Fruit fly (Drosophila melanogaster) S2 (cell line): ENCODE measurements around the gene betaggt-I.

Experiments used
- CG8478 ChIP-seq: fragments of >200 bp; optimal IDR thresholded peaks from 2 replicates; lab custom pipeline; 2018
- CTCF ChIP-seq, 2 experiments: fragments of >200 bp; optimal IDR thresholded peaks; 2 replicates each; lab custom pipeline; 2018

DNA sequence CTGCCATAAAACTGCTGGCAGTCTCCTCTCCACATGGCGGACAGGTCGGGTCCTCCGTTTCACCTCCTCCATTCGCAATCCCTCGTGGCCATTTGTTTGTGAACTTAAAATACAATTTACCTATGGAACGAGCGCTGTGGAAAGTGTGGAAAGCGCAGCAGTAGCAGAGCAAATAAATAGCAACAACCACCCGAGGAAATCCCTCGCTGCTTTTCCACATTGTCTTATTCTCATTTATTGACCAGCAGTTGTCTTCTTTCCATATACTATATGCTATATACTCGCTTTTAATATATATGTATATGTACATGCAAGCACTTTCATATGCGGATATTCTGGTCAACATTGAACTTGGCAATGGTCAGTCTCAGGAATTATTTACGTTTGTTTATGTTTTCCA lies 13.1 kb upstream of the betaggt-I start, which contains the start of gene hoe1:
- no peak for TF ChIP-seq CTCF (optimal IDR thresholded peaks at IDR 0.05; lab: Kevin White, UChicago)
- TF ChIP-seq CG8478 (lab: Kevin White, UChicago), result no peak
